Worm (Caenorhabditis elegans): Measurements from ENCODE around the gene ZK512.7.

DNA sequence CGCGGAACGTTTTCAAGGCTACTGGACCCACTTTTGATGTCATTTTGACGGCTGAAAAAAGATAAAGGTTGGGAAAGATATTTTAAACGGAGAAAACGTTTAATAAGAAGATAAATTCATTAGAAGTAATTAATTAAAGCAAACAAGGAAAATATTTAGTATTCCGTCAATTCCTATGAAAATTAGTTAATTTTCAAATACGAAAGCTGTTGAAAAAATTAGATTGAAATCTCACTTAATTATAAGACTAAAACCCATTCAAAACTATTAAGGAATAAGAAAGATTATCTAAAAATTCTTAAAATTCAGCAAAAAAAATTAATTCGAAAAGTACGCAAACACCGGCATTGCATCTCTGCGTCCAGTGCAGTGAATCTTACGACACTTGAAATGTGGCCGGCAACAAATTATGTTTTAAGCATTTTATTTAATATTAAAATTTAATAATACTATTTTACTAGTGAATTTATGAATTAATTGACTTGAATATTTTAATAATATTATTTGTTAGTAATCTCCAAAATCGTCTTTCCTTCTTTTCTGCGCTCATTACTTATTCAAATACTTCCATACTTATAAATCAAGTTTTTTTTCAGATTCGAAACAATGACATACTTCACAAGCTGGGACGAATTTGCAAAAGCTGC, 6.4 kb upstream of the ZK512.7 start, which contains the start of the genes ZK512.2 and ZK512.4:
- no peak for TF ChIP-seq lin-13 (GFP tag; optimal IDR thresholded peaks at IDR 0.05)
- no peak for TF ChIP-seq zag-1 (tag; optimal IDR thresholded peaks at IDR 0.05)
- TF ChIP-seq snpc-4 (tag; optimal IDR thresholded peaks at IDR 0.05) = no peak
- TF ChIP-seq elt-2 (tag; optimal IDR thresholded peaks at IDR 0.05) = no peak
- no peak for TF ChIP-seq nhr-237 (tag; optimal IDR thresholded peaks at IDR 0.05)
- no peak for TF ChIP-seq blmp-1 (tag; optimal IDR thresholded peaks at IDR 0.05)

Measured in whole organism, L1 larva.